Worm (Caenorhabditis elegans) whole organism, L4/young adult: Measurements from ENCODE around the gene unc-47.

ENCODE experiments used
- W03F9.2 ChIP-seq: fragments of 150-350 bp; optimal IDR thresholded peaks from 2 replicates; lab custom pipeline; 2014; ENCODE audit warnings: missing biosample characterization, missing genetic modification characterization
- dao-5 ChIP-seq: sonication (generic microtip); optimal IDR thresholded peaks from 2 replicates; lab custom pipeline; 2016; ENCODE audit warnings: missing genotype, missing genetic modification characterization, moderate library complexity, missing compliant biosample characterization

ce11 chrIII:10178023-10178422 lies 8.0 kb downstream of the unc-47 start:
- TF ChIP-seq W03F9.2 (tag; lab: Kevin White, UChicago) (no peak), dao-5 (tag; lab: Kevin White, UChicago) (no peak)
